Worm (Caenorhabditis elegans) whole organism, L3 larva: ENCODE measurements around the gene dpm-3.

ENCODE experiments used
- R02D3.7 ChIP-seq: fragments of 150-350 bp; optimal IDR thresholded peaks from 2 replicates; lab custom pipeline; 2014; ENCODE audit warnings: missing biosample characterization, missing genetic modification characterization
- ZK546.5 ChIP-seq: sonication (generic microtip); optimal IDR thresholded peaks from 2 replicates; lab custom pipeline; 2017; ENCODE audit warnings: missing biosample characterization, missing genetic modification characterization
- aly-2 ChIP-seq: fragments of 150-350 bp; optimal IDR thresholded peaks from 2 replicates; lab custom pipeline; 2014; ENCODE audit warnings: missing biosample characterization, missing genetic modification characterization
- ama-1 ChIP-seq: fragments of 150-350 bp; optimal IDR thresholded peaks from 2 replicates; lab custom pipeline; 2018
- ceh-16 ChIP-seq: sonication (generic microtip); optimal IDR thresholded peaks from 2 replicates; lab custom pipeline; 2017; ENCODE audit warnings: missing biosample characterization, missing genetic modification characterization
- ceh-28 ChIP-seq: fragments of 150-350 bp; optimal IDR thresholded peaks from 2 replicates; lab custom pipeline; 2014; ENCODE audit warnings: missing biosample characterization, missing genetic modification reagents, missing genetic modification characterization
- ceh-82 ChIP-seq: fragments of 150-350 bp; optimal IDR thresholded peaks from 2 replicates; lab custom pipeline; 2014; ENCODE audit warnings: missing biosample characterization, missing genetic modification characterization
- ceh-9 ChIP-seq: sonication (generic microtip); optimal IDR thresholded peaks from 2 replicates; lab custom pipeline; 2018; ENCODE audit warnings: missing biosample characterization, missing genetic modification characterization
- daf-12 ChIP-seq: fragments of 150-350 bp; optimal IDR thresholded peaks from 2 replicates; lab custom pipeline; 2014; ENCODE audit warnings: missing biosample characterization, missing genetic modification reagents, missing genetic modification characterization
- egl-27 ChIP-seq: sonication (generic microtip); optimal IDR thresholded peaks from 4 replicates; lab custom pipeline; 2017; ENCODE audit warnings: missing biosample characterization, missing genetic modification reagents, missing genetic modification characterization
- egl-5 ChIP-seq: fragments of 150-350 bp; optimal IDR thresholded peaks from 2 replicates; lab custom pipeline; 2017; ENCODE audit warnings: missing biosample characterization, missing genetic modification reagents, missing genetic modification characterization, inconsistent platforms
- elt-1 ChIP-seq: fragments of 150-350 bp; optimal IDR thresholded peaks from 2 replicates; lab custom pipeline; 2014; ENCODE audit warnings: missing biosample characterization, missing genetic modification characterization
- elt-2 ChIP-seq: sonication (generic microtip); optimal IDR thresholded peaks from 2 replicates; lab custom pipeline; 2016; ENCODE audit warnings: missing genetic modification reagents, mild to moderate bottlenecking, missing genetic modification characterization, missing compliant biosample characterization
- elt-3 ChIP-seq, 3 experiments: fragments of 150-350 bp in 1 of 3; sonication (generic microtip) in 2 of 3; optimal IDR thresholded peaks; 2 replicates in 2 of 3; 4 replicates in 1 of 3; lab custom pipeline; 2014 to 2017; ENCODE audit warnings: missing biosample characterization in 3 of 3, missing genetic modification characterization in 3 of 3
- eor-1 ChIP-seq, 2 experiments: fragments of 150-350 bp; optimal IDR thresholded peaks; 2 replicates each; lab custom pipeline; 2014 to 2018; ENCODE audit warnings: missing biosample characterization in 2 of 2, missing genetic modification characterization in 2 of 2
- fkh-10 ChIP-seq: sonication (generic microtip); optimal IDR thresholded peaks from 2 replicates; lab custom pipeline; 2017; ENCODE audit warnings: missing biosample characterization, missing genetic modification reagents, missing genetic modification characterization
- fkh-2 ChIP-seq: fragments of 150-350 bp; optimal IDR thresholded peaks from 2 replicates; lab custom pipeline; 2014; ENCODE audit warnings: missing biosample characterization, missing genetic modification reagents, missing genetic modification characterization
- fos-1 ChIP-seq: fragments of 150-350 bp; optimal IDR thresholded peaks from 2 replicates; lab custom pipeline; 2014; ENCODE audit warnings: missing biosample characterization, missing genetic modification characterization
- hmg-11 ChIP-seq: sonication (generic microtip); optimal IDR thresholded peaks from 2 replicates; lab custom pipeline; 2016; ENCODE audit warnings: missing genetic modification characterization, missing compliant biosample characterization
- jun-1 ChIP-seq: fragments of 150-350 bp; optimal IDR thresholded peaks from 2 replicates; lab custom pipeline; 2014; ENCODE audit warnings: missing biosample characterization, missing genetic modification reagents, missing genetic modification characterization
- lin-15B ChIP-seq: fragments of 150-350 bp; optimal IDR thresholded peaks from 2 replicates; lab custom pipeline; 2014; ENCODE audit warnings: missing biosample characterization, missing genetic modification characterization
- lin-39 ChIP-seq: fragments of 150-350 bp; optimal IDR thresholded peaks from 2 replicates; lab custom pipeline; 2018; ENCODE audit warnings: missing biosample characterization, missing genetic modification reagents, missing genetic modification characterization
- lsy-12 ChIP-seq: sonication (generic microtip); optimal IDR thresholded peaks from 2 replicates; lab custom pipeline; 2016; ENCODE audit warnings: mild to moderate bottlenecking, missing genetic modification characterization, missing compliant biosample characterization
- mdl-1 ChIP-seq: fragments of 150-350 bp; optimal IDR thresholded peaks from 2 replicates; lab custom pipeline; 2014; ENCODE audit warnings: missing biosample characterization, missing genetic modification characterization
- mml-1 ChIP-seq: fragments of 150-350 bp; sonication (generic microtip); optimal IDR thresholded peaks from 3 replicates; lab custom pipeline; 2014; ENCODE audit warnings: missing biosample characterization, missing genetic modification characterization
- nfya-1 ChIP-seq: sonication (generic microtip); optimal IDR thresholded peaks from 2 replicates; lab custom pipeline; 2017; ENCODE audit warnings: missing genetic modification characterization, mild to moderate bottlenecking, missing compliant biosample characterization, antibody characterized with exemption, moderate library complexity; ENCODE audit not compliant: insufficient read depth
- nhr-11 ChIP-seq: fragments of 150-350 bp; optimal IDR thresholded peaks from 2 replicates; lab custom pipeline; 2014; ENCODE audit warnings: missing biosample characterization, missing genetic modification characterization
- nhr-12 ChIP-seq: fragments of 150-350 bp; optimal IDR thresholded peaks from 2 replicates; lab custom pipeline; 2014; ENCODE audit warnings: missing biosample characterization, missing genetic modification characterization
- nhr-23 ChIP-seq: fragments of 150-350 bp; optimal IDR thresholded peaks from 2 replicates; lab custom pipeline; 2014; ENCODE audit warnings: missing biosample characterization, missing genetic modification reagents, missing genetic modification characterization
- nhr-237 ChIP-seq: fragments of 150-350 bp; optimal IDR thresholded peaks from 2 replicates; lab custom pipeline; 2014; ENCODE audit warnings: missing biosample characterization, missing genetic modification characterization
- nhr-25 ChIP-seq: sonication (generic microtip); optimal IDR thresholded peaks from 2 replicates; lab custom pipeline; 2017; ENCODE audit warnings: missing biosample characterization, missing genetic modification characterization
- nhr-28 ChIP-seq: fragments of 150-350 bp; optimal IDR thresholded peaks from 2 replicates; lab custom pipeline; 2014; ENCODE audit warnings: missing biosample characterization, missing genetic modification characterization
- nhr-43 ChIP-seq: sonication (generic microtip); optimal IDR thresholded peaks from 2 replicates; lab custom pipeline; 2016; ENCODE audit warnings: mild to moderate bottlenecking, missing genetic modification characterization, missing compliant biosample characterization; ENCODE audit not compliant: poor library complexity, severe bottlenecking
- nhr-67 ChIP-seq: fragments of 150-350 bp; optimal IDR thresholded peaks from 2 replicates; lab custom pipeline; 2014; ENCODE audit warnings: missing biosample characterization, missing genetic modification characterization
- nhr-76 ChIP-seq: fragments of 150-350 bp; sonication (generic microtip); optimal IDR thresholded peaks from 5 replicates; lab custom pipeline; 2014; ENCODE audit warnings: missing biosample characterization, missing genetic modification characterization
- nhr-77 ChIP-seq: fragments of 150-350 bp; optimal IDR thresholded peaks from 2 replicates; lab custom pipeline; 2014; ENCODE audit warnings: missing biosample characterization, missing genetic modification characterization
- pha-4 ChIP-seq: fragments of 150-350 bp; optimal IDR thresholded peaks from 2 replicates; lab custom pipeline; 2014; ENCODE audit warnings: missing biosample characterization, missing genetic modification reagents, missing genetic modification characterization
- pqm-1 ChIP-seq: fragments of 150-350 bp; optimal IDR thresholded peaks from 2 replicates; lab custom pipeline; 2017; ENCODE audit warnings: missing biosample characterization, missing genetic modification characterization, inconsistent platforms
- sea-2 ChIP-seq: fragments of 150-350 bp; sonication (generic microtip); optimal IDR thresholded peaks from 4 replicates; lab custom pipeline; 2014; ENCODE audit warnings: missing biosample characterization, missing genetic modification reagents, missing genetic modification characterization
- skn-1 ChIP-seq: fragments of 150-350 bp; optimal IDR thresholded peaks from 2 replicates; lab custom pipeline; 2014; ENCODE audit warnings: missing biosample characterization, missing genetic modification characterization
- snpc-4 ChIP-seq: fragments of 150-350 bp; optimal IDR thresholded peaks from 2 replicates; lab custom pipeline; 2014; ENCODE audit warnings: missing biosample characterization, missing genetic modification characterization
- tbx-2 ChIP-seq: sonication (generic microtip); optimal IDR thresholded peaks from 2 replicates; lab custom pipeline; 2016; ENCODE audit warnings: mild to moderate bottlenecking, missing genetic modification characterization, missing compliant biosample characterization
- unc-39 ChIP-seq: sonication (generic microtip); optimal IDR thresholded peaks from 4 replicates; lab custom pipeline; 2017; ENCODE audit warnings: missing biosample characterization, missing genetic modification characterization
- unc-62 ChIP-seq: fragments of 150-350 bp; sonication (generic microtip); optimal IDR thresholded peaks from 4 replicates; lab custom pipeline; 2014; ENCODE audit warnings: missing biosample characterization, missing genetic modification reagents, missing genetic modification characterization
- zag-1 ChIP-seq: fragments of 150-350 bp; optimal IDR thresholded peaks from 2 replicates; lab custom pipeline; 2014; ENCODE audit warnings: missing biosample characterization, missing genetic modification characterization
- ztf-11 ChIP-seq: fragments of 150-350 bp; optimal IDR thresholded peaks from 2 replicates; lab custom pipeline; 2014; ENCODE audit warnings: missing biosample characterization, missing genetic modification characterization
- ztf-4 ChIP-seq: fragments of 150-350 bp; optimal IDR thresholded peaks from 2 replicates; lab custom pipeline; 2014; ENCODE audit warnings: missing biosample characterization, missing genetic modification characterization

dpm-3 gene

ce11 chrIV:12403440-12403839 lies 12.1 kb downstream of the dpm-3 start:
- TF ChIP-seq R02D3.7 (no peak), nhr-23 (tag; lab: Kevin White, UChicago) (peak; percentile 91), fos-1 (tag; lab: Kevin White, UChicago) (no peak), ztf-11 (no peak), elt-3 (tag; optimal IDR thresholded peaks at IDR 0.05; lab: Kevin White, UChicago) (peak in 1 of 3 experiments; percentile 1), nhr-25 (tag; lab: Kevin White, UChicago) (peak; percentile 68), lin-39 (tag; lab: Kevin White, UChicago) (no peak), nhr-43 (tag; lab: Kevin White, UChicago) (peak; percentile 68)

ce11 chrIV:12404137-12404536 lies 12.8 kb downstream of the dpm-3 start, which contains the start of gene gex-3:
Gene gex-3, plus strand, starts transcription at chrIV:12404431.
- TF ChIP-seq fkh-10, result peak; percentile 81
- TF ChIP-seq skn-1 (tag; lab: Kevin White, UChicago), result peak; percentile 37
- peak; percentile 66 for TF ChIP-seq snpc-4 (tag; lab: Kevin White, UChicago)
- TF ChIP-seq unc-39 (tag; lab: Kevin White, UChicago), result no peak
- TF ChIP-seq tbx-2 (tag; lab: Kevin White, UChicago), result no peak
- TF ChIP-seq nhr-237 (tag; lab: Kevin White, UChicago), result no peak
- no peak for TF ChIP-seq ZK546.5 (tag; lab: Kevin White, UChicago)
- TF ChIP-seq nhr-12, result no peak
- peak; percentile 85 for TF ChIP-seq nhr-23 (tag; lab: Kevin White, UChicago)
- TF ChIP-seq nhr-25 (tag; lab: Kevin White, UChicago), result peak; percentile 89
- TF ChIP-seq hmg-11 (tag; lab: Kevin White, UChicago), result peak; percentile 57
- peak; percentile 91 for TF ChIP-seq egl-5 (tag; lab: Kevin White, UChicago)
- no peak for TF ChIP-seq fkh-2
- peak; percentile 9 for TF ChIP-seq nhr-11 (tag; lab: Kevin White, UChicago)
- no peak for TF ChIP-seq ztf-4 (tag; lab: Kevin White, UChicago)
- TF ChIP-seq nhr-67 (tag; lab: Kevin White, UChicago), result no peak
- no peak for TF ChIP-seq ceh-9 (tag; lab: Kevin White, UChicago)
- peak; percentile 98 for TF ChIP-seq lin-39 (tag; lab: Kevin White, UChicago)
- peak; percentile 30 for TF ChIP-seq jun-1 (tag; lab: Kevin White, UChicago)
- TF ChIP-seq mml-1 (tag; lab: Kevin White, UChicago), result no peak
- no peak for TF ChIP-seq elt-1 (tag; lab: Kevin White, UChicago)
- TF ChIP-seq nhr-28, result no peak
- TF ChIP-seq daf-12 (tag; lab: Kevin White, UChicago), result no peak
- TF ChIP-seq ceh-28 (tag; lab: Kevin White, UChicago), result peak; percentile 46
- no peak for TF ChIP-seq nhr-76 (tag; lab: Kevin White, UChicago)
- TF ChIP-seq elt-3 (tag; optimal IDR thresholded peaks at IDR 0.05; lab: Kevin White, UChicago), result no peak
- no peak for TF ChIP-seq nhr-77 (tag; lab: Kevin White, UChicago)
- TF ChIP-seq unc-62, result no peak
- peak; percentile 64 for TF ChIP-seq nhr-43 (tag; lab: Kevin White, UChicago)
- no peak for TF ChIP-seq ztf-11
- TF ChIP-seq ama-1, result peak; percentile 3
- TF ChIP-seq eor-1 (tag; optimal IDR thresholded peaks at IDR 0.05; lab: Kevin White, UChicago), result no peak
- TF ChIP-seq elt-2 (tag; lab: Kevin White, UChicago), result peak; percentile 48
- TF ChIP-seq lin-15B (tag; lab: Kevin White, UChicago), result peak; percentile 97
- peak; percentile 63 for TF ChIP-seq pqm-1
- no peak for TF ChIP-seq pha-4 (tag; lab: Kevin White, UChicago)
- TF ChIP-seq egl-27 (tag; lab: Kevin White, UChicago), result no peak
- no peak for TF ChIP-seq lsy-12 (tag; lab: Kevin White, UChicago)
- no peak for TF ChIP-seq fos-1 (tag; lab: Kevin White, UChicago)
- no peak for TF ChIP-seq zag-1 (tag; lab: Kevin White, UChicago)
- no peak for TF ChIP-seq sea-2 (GFP tag; lab: Kevin White, UChicago)
- TF ChIP-seq mdl-1 (tag; lab: Kevin White, UChicago), result no peak
- no peak for TF ChIP-seq ceh-16 (tag; lab: Kevin White, UChicago)
- TF ChIP-seq aly-2, result no peak
- peak; percentile 92 for TF ChIP-seq nfya-1 (tag; lab: Kevin White, UChicago)
- peak; percentile 6 for TF ChIP-seq ceh-82 (tag; lab: Kevin White, UChicago)
- TF ChIP-seq R02D3.7, result peak; percentile 55
